Worm (Caenorhabditis elegans) whole organism, early embryonic: ENCODE results near the gene ddo-3.
A peak's percentile ranks its signal among the peaks of the same experiment; 100 is the strongest.

ENCODE experiments used
- B0310.2 ChIP-seq: sonication (generic microtip); optimal IDR thresholded peaks from 2 replicates; lab custom pipeline; 2016; ENCODE audit warnings: mild to moderate bottlenecking, missing genetic modification characterization, missing compliant biosample characterization
- F13C5.2 ChIP-seq: sonication (generic microtip); optimal IDR thresholded peaks from 2 replicates; lab custom pipeline; 2017; ENCODE audit warnings: mild to moderate bottlenecking, missing genetic modification characterization, inconsistent platforms, missing compliant biosample characterization
- aly-1 ChIP-seq: sonication (generic microtip); optimal IDR thresholded peaks from 2 replicates; lab custom pipeline; 2016; ENCODE audit warnings: missing genetic modification characterization, missing compliant biosample characterization
- ama-1 ChIP-seq: fragments of 150-350 bp; optimal IDR thresholded peaks from 2 replicates; lab custom pipeline; 2014
- ceh-13 ChIP-seq: fragments of 200-800 bp; sonication (Bioruptor generic); optimal IDR thresholded peaks from 2 replicates; lab custom pipeline; 2018; ENCODE audit warnings: mild to moderate bottlenecking, missing genetic modification characterization, missing compliant biosample characterization
- ceh-36 ChIP-seq: sonication (generic microtip); optimal IDR thresholded peaks from 2 replicates; lab custom pipeline; 2016; ENCODE audit warnings: missing genetic modification characterization, inconsistent platforms, missing compliant biosample characterization
- ets-7 ChIP-seq: sonication (generic microtip); optimal IDR thresholded peaks from 2 replicates; lab custom pipeline; 2016; ENCODE audit warnings: missing genotype, missing genetic modification characterization, missing compliant biosample characterization
- flt-1 ChIP-seq: fragments of 200-800 bp; sonication (Bioruptor generic); IDR thresholded peaks from 2 replicates; pipeline ENCODE4 v1.3.6; 2022; ENCODE audit warnings: missing genetic modification characterization, missing compliant biosample characterization
- hmbx-1 ChIP-seq: sonication (generic microtip); optimal IDR thresholded peaks from 2 replicates; lab custom pipeline; 2016; ENCODE audit warnings: mild to moderate bottlenecking, missing genetic modification characterization, missing compliant biosample characterization
- hmg-4 ChIP-seq: fragments of 200-800 bp; sonication (Bioruptor generic); optimal IDR thresholded peaks from 2 replicates; lab custom pipeline; 2018; ENCODE audit warnings: mild to moderate bottlenecking, missing genetic modification characterization, missing compliant biosample characterization
- hnd-1 ChIP-seq: sonication (generic microtip); optimal IDR thresholded peaks from 2 replicates; lab custom pipeline; 2016; ENCODE audit warnings: missing genetic modification characterization, missing compliant biosample characterization
- pes-1 ChIP-seq: fragments of 200-800 bp; sonication (Bioruptor generic); IDR thresholded peaks from 2 replicates; pipeline ENCODE4 v1.3.6; 2022; ENCODE audit warnings: missing genetic modification reagents, missing genetic modification characterization, missing compliant biosample characterization
- scrt-1 ChIP-seq: fragments of 200-800 bp; sonication (Bioruptor generic); IDR thresholded peaks from 2 replicates; pipeline ENCODE4 v1.3.6; 2022; ENCODE audit warnings: missing genetic modification characterization, missing compliant biosample characterization
- sea-1 ChIP-seq: fragments of 200-800 bp; sonication (Bioruptor generic); conservative IDR thresholded peaks from 2 replicates; pipeline ENCODE4 v1.3.6; 2022; ENCODE audit warnings: missing genetic modification characterization, missing compliant biosample characterization
- tbx-11 ChIP-seq: fragments of 200-800 bp; sonication (Bioruptor generic); IDR thresholded peaks from 2 replicates; pipeline ENCODE4 v1.3.6; 2022; ENCODE audit warnings: missing genetic modification characterization, missing compliant biosample characterization
- tbx-37 ChIP-seq: fragments of 200-800 bp; sonication (Bioruptor generic); conservative IDR thresholded peaks from 2 replicates; pipeline ENCODE4 v1.3.6; 2022; ENCODE audit warnings: missing genetic modification reagents, missing genetic modification characterization, missing compliant biosample characterization
- tra-4 ChIP-seq: sonication (generic microtip); optimal IDR thresholded peaks from 2 replicates; lab custom pipeline; 2017; ENCODE audit warnings: missing genetic modification characterization, missing compliant biosample characterization

The ddo-3 gene

DNA sequence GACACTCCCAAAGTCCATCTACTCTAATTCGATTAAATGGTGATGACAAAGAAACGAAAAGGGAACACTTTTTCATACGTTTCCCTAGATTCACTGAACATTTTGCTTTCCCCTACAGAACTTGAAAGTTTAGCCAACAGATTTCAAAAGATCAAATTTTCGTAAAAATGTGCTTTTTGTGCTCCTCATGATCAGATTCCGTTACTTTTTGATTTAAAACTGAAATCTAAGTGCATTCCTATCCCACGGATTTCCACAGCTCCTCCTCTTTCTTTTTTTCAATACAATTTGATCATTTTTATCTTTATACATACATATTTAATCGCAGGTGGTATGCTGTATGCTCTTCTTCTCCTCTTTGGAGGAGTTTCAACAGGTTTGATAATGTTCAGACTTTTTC is at the start of gene ddo-3:
TSS of gene ddo-3 (plus strand) at position 301 of the 400 bp plus-strand sequence.
- TF ChIP-seq F13C5.2 (tag; lab: Kevin White, UChicago) (no peak), tra-4 (tag; lab: Kevin White, UChicago) (no peak), ceh-36 (tag; lab: Kevin White, UChicago) (no peak), hmg-4 (GFP tag; lab: Kevin White, UChicago) (no peak), sea-1 (GFP tag; lab: Robert Waterston, UW) (no peak), ets-7 (tag; lab: Kevin White, UChicago) (no peak), ceh-13 (GFP tag; lab: Kevin White, UChicago) (no peak), pes-1 (GFP tag; lab: Robert Waterston, UW) (no peak), tbx-37 (GFP tag; lab: Robert Waterston, UW) (no peak), hnd-1 (tag; lab: Kevin White, UChicago) (no peak), aly-1 (tag; lab: Kevin White, UChicago) (no peak), hmbx-1 (tag; lab: Kevin White, UChicago) (no peak), scrt-1 (no peak), tbx-11 (GFP tag; lab: Robert Waterston, UW) (no peak), ama-1 (lab: Kevin White, UChicago) (no peak), B0310.2 (tag; lab: Kevin White, UChicago) (no peak), flt-1 (GFP tag; lab: Robert Waterston, UW) (no peak)

ce11 chrIII:6551187-6552058 is 36.2 kb upstream of the ddo-3 start, which contains the start of gene C09E7.7:
Gene C09E7.7, minus strand, starts transcription at chrIII:6551243.
- peak; percentile 60 for TF ChIP-seq pes-1 (GFP tag; lab: Robert Waterston, UW)
- peak; percentile 71 for TF ChIP-seq sea-1 (GFP tag; lab: Robert Waterston, UW)
- TF ChIP-seq tbx-11 (GFP tag; lab: Robert Waterston, UW), result peak; percentile 24; the same call in 1 of the 2 replicates
- peak; percentile 74 for TF ChIP-seq tbx-37 (GFP tag; lab: Robert Waterston, UW)
- peak; percentile 39 for TF ChIP-seq hmg-4 (GFP tag; lab: Kevin White, UChicago)
- peak; percentile 50 for TF ChIP-seq ets-7 (tag; lab: Kevin White, UChicago)
- peak; percentile 73 for TF ChIP-seq aly-1 (tag; lab: Kevin White, UChicago)

DNA sequence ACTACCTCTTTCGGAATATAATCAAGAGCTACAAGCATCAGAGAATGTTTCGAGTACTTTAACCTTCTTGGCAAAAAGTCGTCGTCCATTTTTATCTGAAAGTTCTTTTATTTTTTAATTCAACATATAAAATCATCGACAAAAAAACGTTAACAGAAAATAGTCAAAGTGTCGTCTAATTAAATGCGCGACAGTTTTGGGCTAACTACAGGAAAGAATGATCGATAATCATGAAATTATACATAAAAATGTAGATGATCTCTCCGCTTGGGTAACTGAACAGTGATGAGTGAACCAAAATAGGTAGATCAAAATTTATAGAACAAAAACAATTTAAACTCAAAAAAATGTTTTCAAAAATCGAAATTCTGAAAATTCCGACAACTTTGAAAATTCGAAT is 29.2 kb upstream of the ddo-3 start, which contains the start of gene C09E7.8:
TSS of gene C09E7.8 (minus strand) at position 101 of the 400 bp plus-strand sequence.
- TF ChIP-seq pes-1 (GFP tag; lab: Robert Waterston, UW) (no peak), ama-1 (lab: Kevin White, UChicago) (no peak), F13C5.2 (tag; lab: Kevin White, UChicago) (no peak), ceh-36 (tag; lab: Kevin White, UChicago) (no peak), aly-1 (tag; lab: Kevin White, UChicago) (no peak), ceh-13 (GFP tag; lab: Kevin White, UChicago) (no peak), flt-1 (GFP tag; lab: Robert Waterston, UW) (no peak), hnd-1 (tag; lab: Kevin White, UChicago) (no peak), ets-7 (tag; lab: Kevin White, UChicago) (no peak)

ce11 chrIII:6577159-6577558 is 10.5 kb upstream of the ddo-3 start:
- TF ChIP-seq pes-1 (GFP tag; lab: Robert Waterston, UW) (no peak), hnd-1 (tag; lab: Kevin White, UChicago) (no peak), hmbx-1 (tag; lab: Kevin White, UChicago) (no peak), ama-1 (lab: Kevin White, UChicago) (no peak), ceh-13 (GFP tag; lab: Kevin White, UChicago) (no peak)

DNA sequence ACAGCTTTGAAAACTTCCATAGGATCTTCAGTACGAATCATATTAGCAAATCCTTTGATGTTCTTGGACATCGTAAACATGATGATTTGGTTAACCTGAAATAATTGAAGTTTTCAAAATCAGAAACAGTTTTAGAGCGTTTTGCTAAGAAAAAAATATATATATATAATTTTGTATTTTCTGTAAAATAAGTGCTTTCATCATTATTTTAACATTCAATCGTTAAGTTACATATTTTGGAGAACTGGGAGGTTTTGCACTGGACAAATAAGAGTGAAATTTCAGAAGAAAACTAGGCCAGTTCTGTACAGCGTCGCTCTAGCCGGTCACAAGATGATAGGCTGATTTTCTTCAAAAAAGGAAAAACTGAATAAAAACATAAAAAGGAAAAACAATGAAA is 9.2 kb upstream of the ddo-3 start, which contains the start of gene F27B3.6:
TSS of gene F27B3.6 (minus strand) at position 101 of the 400 bp plus-strand sequence.
- TF ChIP-seq tbx-11 (GFP tag; lab: Robert Waterston, UW), result no peak
- TF ChIP-seq F13C5.2 (tag; lab: Kevin White, UChicago), result no peak

DNA sequence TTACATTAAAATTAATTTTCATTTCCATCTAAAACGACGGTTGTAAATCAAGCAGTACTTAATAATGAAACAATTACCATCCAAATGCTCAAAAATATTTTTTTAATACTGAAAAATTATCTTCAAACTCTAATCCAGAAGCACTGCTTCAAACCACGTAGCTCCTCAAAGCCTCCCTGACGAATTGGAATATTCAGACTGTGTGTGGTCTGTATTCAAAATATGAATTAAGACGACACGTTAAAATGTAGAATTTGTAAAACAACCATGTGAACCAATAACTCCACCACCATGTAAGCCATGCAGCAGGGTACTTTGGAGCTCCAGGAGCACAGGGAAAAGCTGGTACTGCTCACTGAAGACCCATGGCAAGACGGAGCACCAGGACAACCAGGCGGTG is 8.3 kb upstream of the ddo-3 start, which contains the start of gene F27B3.8:
TSS of gene F27B3.8 (plus strand) at position 301 of the 400 bp plus-strand sequence.
- TF ChIP-seq tbx-11 (GFP tag; lab: Robert Waterston, UW) (no peak), tbx-37 (GFP tag; lab: Robert Waterston, UW) (no peak), hnd-1 (tag; lab: Kevin White, UChicago) (no peak), tra-4 (tag; lab: Kevin White, UChicago) (no peak), pes-1 (GFP tag; lab: Robert Waterston, UW) (no peak), sea-1 (GFP tag; lab: Robert Waterston, UW) (no peak), ets-7 (tag; lab: Kevin White, UChicago) (no peak), ama-1 (lab: Kevin White, UChicago) (no peak), hmbx-1 (tag; lab: Kevin White, UChicago) (no peak), aly-1 (tag; lab: Kevin White, UChicago) (no peak), ceh-36 (tag; lab: Kevin White, UChicago) (no peak), B0310.2 (tag; lab: Kevin White, UChicago) (no peak), ceh-13 (GFP tag; lab: Kevin White, UChicago) (no peak), F13C5.2 (tag; lab: Kevin White, UChicago) (no peak), flt-1 (GFP tag; lab: Robert Waterston, UW) (no peak), hmg-4 (GFP tag; lab: Kevin White, UChicago) (no peak)

ce11 chrIII:6581585-6581984 is 6.1 kb upstream of the ddo-3 start, which contains the start of gene acr-21:
Gene acr-21, plus strand, starts transcription at chrIII:6581885.
- no peak for TF ChIP-seq tbx-37 (GFP tag; lab: Robert Waterston, UW)
- no peak for TF ChIP-seq sea-1 (GFP tag; lab: Robert Waterston, UW)
- no peak for TF ChIP-seq tra-4 (tag; lab: Kevin White, UChicago)
- no peak for TF ChIP-seq ets-7 (tag; lab: Kevin White, UChicago)
- TF ChIP-seq flt-1 (GFP tag; lab: Robert Waterston, UW), result no peak
- TF ChIP-seq aly-1 (tag; lab: Kevin White, UChicago), result no peak
- no peak for TF ChIP-seq ceh-13 (GFP tag; lab: Kevin White, UChicago)
- TF ChIP-seq F13C5.2 (tag; lab: Kevin White, UChicago), result no peak
- no peak for TF ChIP-seq hmg-4 (GFP tag; lab: Kevin White, UChicago)
- TF ChIP-seq hmbx-1 (tag; lab: Kevin White, UChicago), result no peak
- no peak for TF ChIP-seq B0310.2 (tag; lab: Kevin White, UChicago)
- TF ChIP-seq ceh-36 (tag; lab: Kevin White, UChicago), result no peak
- no peak for TF ChIP-seq tbx-11 (GFP tag; lab: Robert Waterston, UW)
- TF ChIP-seq hnd-1 (tag; lab: Kevin White, UChicago), result no peak
- no peak for TF ChIP-seq ama-1 (lab: Kevin White, UChicago)
- no peak for TF ChIP-seq scrt-1
- TF ChIP-seq pes-1 (GFP tag; lab: Robert Waterston, UW), result no peak
